Worm (Caenorhabditis elegans) whole organism, young adult: ENCODE results near the gene flwr-1.

ENCODE experiments used
- D2030.7 ChIP-seq: fragments of 200-800 bp; sonication (Bioruptor generic); IDR thresholded peaks from 2 replicates; pipeline ENCODE4 v1.3.6; 2022; ENCODE audit warnings: missing genetic modification reagents, missing genetic modification characterization, missing compliant biosample characterization
- F10E7.11 ChIP-seq: sonication (generic microtip); optimal IDR thresholded peaks from 2 replicates; lab custom pipeline; 2017; ENCODE audit warnings: mild to moderate bottlenecking, missing genetic modification characterization, moderate library complexity, missing compliant biosample characterization
- F37B4.10 ChIP-seq: fragments of 200-800 bp; sonication (Bioruptor generic); IDR thresholded peaks from 2 replicates; pipeline ENCODE4 v1.3.6; 2022; ENCODE audit warnings: missing genetic modification characterization, missing compliant biosample characterization
- F52B5.7 ChIP-seq: sonication (generic microtip); optimal IDR thresholded peaks from 2 replicates; lab custom pipeline; 2016; ENCODE audit warnings: mild to moderate bottlenecking, missing genetic modification characterization, missing compliant biosample characterization
- K11D2.4 ChIP-seq: fragments of 200-800 bp; sonication (Bioruptor generic); IDR thresholded peaks from 2 replicates; pipeline ENCODE4 v1.3.6; 2022; ENCODE audit warnings: missing genetic modification reagents, missing genetic modification characterization, missing compliant biosample characterization
- T07F8.4 ChIP-seq: sonication (generic microtip); optimal IDR thresholded peaks from 2 replicates; lab custom pipeline; 2016; ENCODE audit warnings: mild to moderate bottlenecking, missing genetic modification characterization, moderate library complexity, missing compliant biosample characterization
- Y67H2A.10 ChIP-seq: fragments of 200-800 bp; sonication (Bioruptor generic); conservative IDR thresholded peaks from 2 replicates; pipeline ENCODE4 v1.3.6; 2022; ENCODE audit warnings: missing genetic modification reagents, missing genetic modification characterization, missing compliant biosample characterization
- attf-3 ChIP-seq: fragments of 200-800 bp; sonication (Bioruptor generic); conservative IDR thresholded peaks from 2 replicates; pipeline ENCODE4 v1.3.6; 2022; ENCODE audit warnings: missing genetic modification reagents, missing genetic modification characterization, missing compliant biosample characterization
- attf-5 ChIP-seq: fragments of 200-800 bp; sonication (Bioruptor generic); optimal IDR thresholded peaks from 2 replicates; lab custom pipeline; 2018; ENCODE audit warnings: mild to moderate bottlenecking, missing genetic modification characterization, missing compliant biosample characterization
- cebp-2 ChIP-seq: fragments of 200-800 bp; sonication (Bioruptor generic); IDR thresholded peaks from 2 replicates; pipeline ENCODE4 v1.3.6; 2022; ENCODE audit warnings: missing genetic modification characterization, missing compliant biosample characterization
- ceh-100 ChIP-seq: fragments of 200-800 bp; sonication (Bioruptor generic); IDR thresholded peaks from 2 replicates; pipeline ENCODE4 v1.3.6; 2022; ENCODE audit warnings: missing genetic modification reagents, missing genetic modification characterization, missing compliant biosample characterization
- ceh-27 ChIP-seq: fragments of 200-800 bp; sonication (Bioruptor generic); optimal IDR thresholded peaks from 2 replicates; lab custom pipeline; 2018; ENCODE audit warnings: mild to moderate bottlenecking, missing genetic modification characterization, moderate library complexity, missing compliant biosample characterization
- dox-1 ChIP-seq: fragments of 200-800 bp; sonication (Bioruptor generic); IDR thresholded peaks from 2 replicates; pipeline ENCODE4 v1.3.6; 2022; ENCODE audit warnings: missing genetic modification reagents, missing genetic modification characterization, missing compliant biosample characterization
- efl-1 ChIP-seq: fragments of 150-350 bp; optimal IDR thresholded peaks from 2 replicates; lab custom pipeline; 2014; ENCODE audit warnings: missing biosample characterization, missing genetic modification reagents, missing genetic modification characterization
- egl-18 ChIP-seq: fragments of 200-800 bp; sonication (Bioruptor generic); IDR thresholded peaks from 2 replicates; pipeline ENCODE4 v1.3.6; 2022; ENCODE audit warnings: missing genetic modification reagents, missing genetic modification characterization, missing compliant biosample characterization
- ets-4 ChIP-seq: fragments of 200-800 bp; sonication (Bioruptor generic); optimal IDR thresholded peaks from 2 replicates; lab custom pipeline; 2018; ENCODE audit warnings: mild to moderate bottlenecking, missing genetic modification characterization, missing compliant biosample characterization
- fkh-3 ChIP-seq: sonication (generic microtip); optimal IDR thresholded peaks from 2 replicates; lab custom pipeline; 2016; ENCODE audit warnings: mild to moderate bottlenecking, missing genetic modification characterization, missing compliant biosample characterization
- hmg-1.2 ChIP-seq: fragments of 200-800 bp; sonication (Bioruptor generic); IDR thresholded peaks from 2 replicates; pipeline ENCODE4 v1.3.6; 2022; ENCODE audit warnings: missing genetic modification reagents, missing genetic modification characterization, missing compliant biosample characterization
- hmg-20 ChIP-seq: fragments of 200-800 bp; sonication (Bioruptor generic); IDR thresholded peaks from 2 replicates; pipeline ENCODE4 v1.3.6; 2022; ENCODE audit warnings: missing genetic modification reagents, missing genetic modification characterization, missing compliant biosample characterization
- hrde-1 ChIP-seq: sonication (generic microtip); optimal IDR thresholded peaks from 2 replicates; lab custom pipeline; 2016; ENCODE audit warnings: missing genetic modification characterization, mild to moderate bottlenecking, missing compliant biosample characterization, moderate library complexity, missing genotype, missing genetic modification reagents, borderline replicate concordance
- let-526 ChIP-seq: fragments of 200-800 bp; sonication (Bioruptor generic); IDR thresholded peaks from 2 replicates; pipeline ENCODE4 v1.3.6; 2022; ENCODE audit warnings: missing genetic modification reagents, missing genetic modification characterization, missing compliant biosample characterization
- lin-26 ChIP-seq: fragments of 200-800 bp; sonication (Bioruptor generic); IDR thresholded peaks from 2 replicates; pipeline ENCODE4 v1.3.6; 2022; ENCODE audit warnings: missing genetic modification reagents, missing genetic modification characterization, missing compliant biosample characterization
- madf-3 ChIP-seq: fragments of 200-800 bp; sonication (Bioruptor generic); IDR thresholded peaks from 2 replicates; pipeline ENCODE4 v1.3.6; 2022; ENCODE audit warnings: missing genetic modification reagents, missing genetic modification characterization, missing compliant biosample characterization
- nfya-1 ChIP-seq: sonication (generic microtip); optimal IDR thresholded peaks from 2 replicates; lab custom pipeline; 2017; ENCODE audit warnings: antibody characterized with exemption, missing compliant biosample characterization, missing genetic modification characterization, borderline replicate concordance; ENCODE audit not compliant: insufficient read depth
- nfyb-1 ChIP-seq: fragments of 200-800 bp; sonication (Bioruptor generic); IDR thresholded peaks from 2 replicates; pipeline ENCODE4 v1.3.6; 2022; ENCODE audit warnings: missing genetic modification reagents, missing genetic modification characterization, missing compliant biosample characterization
- pbrm-1 ChIP-seq: fragments of 200-800 bp; sonication (Bioruptor generic); IDR thresholded peaks from 2 replicates; pipeline ENCODE4 v1.3.6; 2022; ENCODE audit warnings: missing genetic modification reagents, missing genetic modification characterization, missing compliant biosample characterization
- rpc-1 ChIP-seq, 2 experiments: fragments of 150-350 bp in 1 of 2; sonication (generic microtip) in 1 of 2; optimal IDR thresholded peaks; 2 replicates each; lab custom pipeline; 2014 to 2018; ENCODE audit warnings: missing biosample characterization in 1 of 2, missing genetic modification characterization in 1 of 2, missing genetic modification reagents in 1 of 2, missing genotype in 1 of 2
- snpc-1.3 ChIP-seq: sonication (generic microtip); optimal IDR thresholded peaks from 2 replicates; lab custom pipeline; 2017; ENCODE audit warnings: missing genetic modification characterization, mild to moderate bottlenecking, missing compliant biosample characterization, antibody characterized with exemption, moderate library complexity, missing genotype, missing genetic modification reagents; ENCODE audit not compliant: insufficient read depth
- snpc-4 ChIP-seq, 5 experiments: fragments of 150-350 bp in 1 of 5; sonication (generic microtip) in 4 of 5; optimal IDR thresholded peaks; 2 replicates each; lab custom pipeline; 2014 to 2018; ENCODE audit warnings: missing genetic modification characterization in 5 of 5, missing biosample characterization in 3 of 5, antibody characterized with exemption in 2 of 5, mild to moderate bottlenecking in 2 of 5, missing compliant biosample characterization in 2 of 5, missing genotype in 2 of 5, moderate library complexity in 2 of 5, missing genetic modification reagents in 1 of 5
- somi-1 ChIP-seq: fragments of 200-800 bp; sonication (Bioruptor generic); optimal IDR thresholded peaks from 2 replicates; lab custom pipeline; 2018; ENCODE audit warnings: mild to moderate bottlenecking, missing genetic modification characterization, missing compliant biosample characterization
- sptf-2 ChIP-seq: fragments of 200-800 bp; sonication (Bioruptor generic); optimal IDR thresholded peaks from 2 replicates; lab custom pipeline; 2018; ENCODE audit warnings: mild to moderate bottlenecking, missing genetic modification characterization, missing compliant biosample characterization
- tbp1 ChIP-seq: fragments of 200-800 bp; sonication (Bioruptor generic); optimal IDR thresholded peaks from 2 replicates; lab custom pipeline; 2018; ENCODE audit warnings: mild to moderate bottlenecking, missing genetic modification characterization, missing compliant biosample characterization
- unc-62 ChIP-seq: fragments of 150-350 bp; optimal IDR thresholded peaks from 2 replicates; lab custom pipeline; 2014; ENCODE audit warnings: missing biosample characterization, missing genetic modification reagents, missing genetic modification characterization
- zfh-2 ChIP-seq: fragments of 200-800 bp; sonication (Bioruptor generic); conservative IDR thresholded peaks from 2 replicates; pipeline ENCODE4 v1.3.6; 2022; ENCODE audit warnings: missing genetic modification reagents, missing genetic modification characterization, missing compliant biosample characterization
- zim-3 ChIP-seq: sonication (generic microtip); optimal IDR thresholded peaks from 2 replicates; lab custom pipeline; 2017; ENCODE audit warnings: mild to moderate bottlenecking, missing genetic modification characterization, moderate library complexity, missing compliant biosample characterization
- ztf-22 ChIP-seq: fragments of 200-800 bp; sonication (Bioruptor generic); optimal IDR thresholded peaks from 2 replicates; lab custom pipeline; 2018; ENCODE audit warnings: mild to moderate bottlenecking, missing genetic modification characterization, moderate library complexity, missing compliant biosample characterization
- ztf-25 ChIP-seq: fragments of 200-800 bp; sonication (Bioruptor generic); IDR thresholded peaks from 2 replicates; pipeline ENCODE4 v1.3.6; 2022; ENCODE audit warnings: missing genetic modification reagents, missing genetic modification characterization, missing compliant biosample characterization
- ztf-28 ChIP-seq: fragments of 200-800 bp; sonication (Bioruptor generic); IDR thresholded peaks from 2 replicates; pipeline ENCODE4 v1.3.6; 2022; ENCODE audit warnings: missing genetic modification reagents, missing genetic modification characterization, missing compliant biosample characterization

flwr-1 gene

DNA sequence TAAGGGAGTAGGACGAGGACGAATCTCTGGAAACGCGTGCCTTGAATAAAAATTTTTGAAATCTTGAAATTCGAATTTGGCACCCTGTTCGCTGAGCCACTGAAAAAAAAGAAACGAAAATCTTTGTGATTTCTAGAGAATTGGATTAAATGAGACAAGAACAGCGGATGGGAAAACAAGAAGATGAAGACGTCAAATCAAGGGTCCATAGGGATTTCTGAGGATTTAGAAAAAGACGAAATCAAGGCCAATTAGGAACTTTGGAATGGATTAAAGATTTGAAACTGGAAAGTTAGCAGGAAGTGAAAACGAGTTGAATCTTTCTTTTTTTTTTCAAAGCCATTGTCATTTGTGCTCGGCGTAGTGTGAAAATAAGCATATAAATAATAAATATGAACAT, 15.5 kb downstream of the flwr-1 start, which contains the start of gene pag-3:
Gene pag-3 (minus strand): TSS at position 101 of the 400 bp plus-strand sequence.
- TF ChIP-seq ztf-28 (GFP tag; lab: Robert Waterston, UW) = no peak

DNA sequence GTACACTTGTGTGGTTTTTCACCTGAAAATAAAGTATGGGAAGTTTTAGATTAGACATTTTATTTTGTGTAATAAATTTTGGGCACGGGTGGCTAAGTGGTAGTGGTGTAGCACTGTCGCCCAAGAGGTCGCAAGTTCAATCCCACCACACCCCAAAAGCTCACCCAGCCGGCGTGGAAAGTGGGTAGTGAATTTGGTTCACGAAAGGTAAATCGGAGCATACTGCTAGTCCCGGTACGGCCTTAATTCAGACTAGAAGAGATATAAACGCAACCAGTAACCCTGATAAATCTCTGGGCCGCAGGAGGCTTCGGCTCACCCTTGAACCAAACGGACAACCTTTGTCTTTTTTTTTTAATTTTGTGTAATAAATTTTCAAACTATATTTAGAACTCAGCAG, 18.3 kb downstream of the flwr-1 start:
- TF ChIP-seq tbp1 (GFP tag; lab: Kevin White, UChicago) (peak; percentile 6), hmg-20 (GFP tag; lab: Robert Waterston, UW) (no peak), D2030.7 (GFP tag; lab: Robert Waterston, UW) (peak; percentile 25; the same call in 1 of the 2 replicates), snpc-4 (GFP tag; optimal IDR thresholded peaks at IDR 0.05; lab: Kevin White, UChicago) (no peak), snpc-4 (tag; optimal IDR thresholded peaks at IDR 0.05; lab: Kevin White, UChicago) (peak in 1 of 4 experiments; percentile 36), dox-1 (GFP tag; lab: Robert Waterston, UW) (no peak), zim-3 (tag; lab: Kevin White, UChicago) (no peak), rpc-1 (optimal IDR thresholded peaks at IDR 0.05; lab: Kevin White, UChicago) (peak; percentile 37), rpc-1 (tag; optimal IDR thresholded peaks at IDR 0.05; lab: Kevin White, UChicago) (peak; percentile 65)

DNA sequence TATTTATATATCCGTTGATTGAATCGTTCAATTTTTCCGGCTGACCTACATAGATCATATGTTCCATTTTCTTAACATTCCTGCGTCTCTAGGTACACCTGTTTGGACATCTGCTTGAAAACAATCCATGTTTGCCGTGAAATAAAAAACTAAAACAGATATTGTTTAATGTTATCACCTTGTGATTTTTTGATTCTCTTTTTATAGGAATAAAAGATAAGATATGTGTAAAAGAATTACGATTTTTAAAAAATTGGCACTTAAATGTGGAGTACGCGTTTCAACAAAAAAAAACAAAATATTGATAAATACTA, 22.8 kb downstream of the flwr-1 start:
- TF ChIP-seq pbrm-1 (GFP tag; lab: Robert Waterston, UW) (no peak), Y67H2A.10 (GFP tag; lab: Robert Waterston, UW) (no peak), efl-1 (GFP tag; lab: Kevin White, UChicago) (no peak), madf-3 (no peak), somi-1 (GFP tag; lab: Kevin White, UChicago) (no peak), ceh-100 (GFP tag; lab: Robert Waterston, UW) (no peak), ztf-28 (GFP tag; lab: Robert Waterston, UW) (no peak), lin-26 (GFP tag; lab: Robert Waterston, UW) (no peak), attf-3 (GFP tag; lab: Robert Waterston, UW) (no peak), F10E7.11 (tag; lab: Kevin White, UChicago) (no peak), T07F8.4 (no peak), nfya-1 (tag; lab: Kevin White, UChicago) (no peak), hrde-1 (tag; lab: Kevin White, UChicago) (no peak), snpc-1.3 (tag; lab: Kevin White, UChicago) (no peak), egl-18 (GFP tag; lab: Robert Waterston, UW) (no peak), F37B4.10 (no peak)
- TF ChIP-seq, all 124 proteins: peak for 0

DNA sequence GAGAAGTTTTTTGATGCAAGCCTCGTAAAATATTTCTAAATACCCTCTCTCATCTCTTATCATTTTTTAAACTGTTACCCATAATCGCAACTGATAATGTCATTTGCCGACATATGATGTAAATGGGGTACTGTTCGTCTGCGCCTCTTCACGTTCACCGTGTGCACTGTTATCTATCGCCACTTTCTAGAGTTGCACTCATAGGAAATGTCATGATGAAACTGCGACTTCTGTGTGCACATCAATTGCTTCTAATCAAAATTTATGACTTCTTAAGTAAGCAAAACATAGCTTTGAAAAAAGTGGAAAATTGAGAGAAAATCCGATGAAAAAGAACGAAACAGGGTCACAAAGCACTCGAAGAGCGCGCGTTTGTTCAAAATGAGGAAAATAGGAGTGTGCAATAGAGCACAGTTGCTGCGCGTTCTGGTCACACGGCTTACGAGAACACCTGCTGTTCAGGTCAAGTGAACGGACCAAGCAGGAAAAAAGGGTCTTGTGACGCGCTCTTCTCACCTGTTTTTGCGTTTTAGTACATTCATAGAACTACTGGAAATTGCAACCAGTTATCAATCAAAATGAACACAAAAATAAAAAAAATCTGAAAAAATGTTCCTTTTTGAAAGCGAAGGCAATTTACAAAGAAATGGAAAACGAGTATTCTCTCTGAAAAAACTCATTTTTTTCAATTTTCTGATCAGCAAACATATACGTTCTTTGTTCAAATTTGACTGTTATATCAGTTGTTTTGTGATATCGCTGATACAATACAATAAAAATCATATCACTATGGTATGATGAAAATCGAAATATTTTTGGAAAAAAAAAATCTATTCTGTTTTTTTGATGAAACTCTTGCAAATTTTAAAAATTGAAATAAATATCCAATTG, 23.4 kb downstream of the flwr-1 start:
- TF ChIP-seq ceh-27 (GFP tag; lab: Kevin White, UChicago) (peak; percentile 36), nfyb-1 (0 out of 2 replicates have a peak, but pooled peaks have one; percentile 35), fkh-3 (tag; lab: Kevin White, UChicago) (no peak), Y67H2A.10 (GFP tag; lab: Robert Waterston, UW) (no peak), cebp-2 (GFP tag; lab: Robert Waterston, UW) (peak; percentile 76; the same call in 1 of the 2 replicates), sptf-2 (peak; percentile 31), hmg-1.2 (peak; percentile 58; the same call in 1 of the 2 replicates), F52B5.7 (tag; lab: Kevin White, UChicago) (no peak), let-526 (GFP tag; lab: Robert Waterston, UW) (0 out of 2 replicates have a peak, but pooled peaks have one; percentile 38), dox-1 (GFP tag; lab: Robert Waterston, UW) (peak; percentile 51), attf-5 (GFP tag; lab: Kevin White, UChicago) (peak; percentile 32), zim-3 (tag; lab: Kevin White, UChicago) (no peak), somi-1 (GFP tag; lab: Kevin White, UChicago) (peak; percentile 12), ets-4 (GFP tag; lab: Kevin White, UChicago) (peak; percentile 69), unc-62 (GFP tag; lab: Kevin White, UChicago) (peak; percentile 62), zfh-2 (GFP tag; lab: Robert Waterston, UW) (no peak; the same call in 1 of the 2 replicates), ztf-22 (GFP tag; lab: Kevin White, UChicago) (peak; percentile 49), K11D2.4 (GFP tag; lab: Robert Waterston, UW) (0 out of 2 replicates have a peak, but pooled peaks have one; percentile 16), ztf-25 (GFP tag; lab: Robert Waterston, UW) (no peak), snpc-4 (GFP tag; optimal IDR thresholded peaks at IDR 0.05; lab: Kevin White, UChicago) (no peak), snpc-4 (tag; optimal IDR thresholded peaks at IDR 0.05; lab: Kevin White, UChicago) (peak in 2 of 4 experiments; percentile 6 to 23)
